Fruit fly (Drosophila melanogaster): ENCODE data around the gene Myc.

Gene Myc

dm6 chrX:3411812-3412211, 38.9 kb downstream of the Myc start:
- TF ChIP-seq ttk (optimal IDR thresholded peaks at IDR 0.05) (no peak), psq (optimal IDR thresholded peaks at IDR 0.05) (no peak), h (optimal IDR thresholded peaks at IDR 0.05) (no peak), Sin3A (optimal IDR thresholded peaks at IDR 0.05) (no peak), Myc (optimal IDR thresholded peaks at IDR 0.05) (no peak), insv (optimal IDR thresholded peaks at IDR 0.05) (no peak)

- TF ChIP-seq insv (optimal IDR thresholded peaks at IDR 0.05), result no peak
- TF ChIP-seq Myc (optimal IDR thresholded peaks at IDR 0.05), result no peak
- TF ChIP-seq ttk (optimal IDR thresholded peaks at IDR 0.05), result no peak
- no peak for TF ChIP-seq psq (optimal IDR thresholded peaks at IDR 0.05)
- TF ChIP-seq h (optimal IDR thresholded peaks at IDR 0.05), result no peak
- no peak for TF ChIP-seq Sin3A (optimal IDR thresholded peaks at IDR 0.05)
Observed at dm6 chrX:3412855-3413254, 39.9 kb downstream of the Myc start.

dm6 chrX:3414003-3414767, 41.2 kb downstream of the Myc start:
- no peak for TF ChIP-seq insv (optimal IDR thresholded peaks at IDR 0.05)
- TF ChIP-seq ttk (optimal IDR thresholded peaks at IDR 0.05), result no peak
- TF ChIP-seq Myc (optimal IDR thresholded peaks at IDR 0.05), result no peak
- TF ChIP-seq psq (optimal IDR thresholded peaks at IDR 0.05), result no peak
- TF ChIP-seq Sin3A (optimal IDR thresholded peaks at IDR 0.05), result no peak
- TF ChIP-seq h (optimal IDR thresholded peaks at IDR 0.05), result no peak

dm6 chrX:3423199-3423768, 50.3 kb downstream of the Myc start:
- no peak for TF ChIP-seq ttk (optimal IDR thresholded peaks at IDR 0.05)
- no peak for TF ChIP-seq insv (optimal IDR thresholded peaks at IDR 0.05)
- no peak for TF ChIP-seq Myc (optimal IDR thresholded peaks at IDR 0.05)
- TF ChIP-seq psq (optimal IDR thresholded peaks at IDR 0.05), result no peak
- TF ChIP-seq Sin3A (optimal IDR thresholded peaks at IDR 0.05), result no peak
- no peak for TF ChIP-seq h (optimal IDR thresholded peaks at IDR 0.05)

- no peak for TF ChIP-seq psq (optimal IDR thresholded peaks at IDR 0.05)
- no peak for TF ChIP-seq h (optimal IDR thresholded peaks at IDR 0.05)
- no peak for TF ChIP-seq Sin3A (optimal IDR thresholded peaks at IDR 0.05)
- no peak for TF ChIP-seq insv (optimal IDR thresholded peaks at IDR 0.05)
- TF ChIP-seq Myc (optimal IDR thresholded peaks at IDR 0.05), result no peak
- TF ChIP-seq ttk (optimal IDR thresholded peaks at IDR 0.05), result no peak
Observed at dm6 chrX:3424963-3425362, 52.0 kb downstream of the Myc start.

- no peak for TF ChIP-seq Sin3A (optimal IDR thresholded peaks at IDR 0.05)
- TF ChIP-seq psq (optimal IDR thresholded peaks at IDR 0.05), result no peak
- no peak for TF ChIP-seq ttk (optimal IDR thresholded peaks at IDR 0.05)
- no peak for TF ChIP-seq insv (optimal IDR thresholded peaks at IDR 0.05)
- no peak for TF ChIP-seq h (optimal IDR thresholded peaks at IDR 0.05)
- TF ChIP-seq Myc (optimal IDR thresholded peaks at IDR 0.05), result no peak
Observed at dm6 chrX:3426803-3427613, 54.0 kb downstream of the Myc start.

dm6 chrX:3427614-3427965, 54.6 kb downstream of the Myc start:
- TF ChIP-seq Myc (optimal IDR thresholded peaks at IDR 0.05) (no peak), ttk (optimal IDR thresholded peaks at IDR 0.05) (no peak), Sin3A (optimal IDR thresholded peaks at IDR 0.05) (no peak), psq (optimal IDR thresholded peaks at IDR 0.05) (no peak), insv (optimal IDR thresholded peaks at IDR 0.05) (no peak), h (optimal IDR thresholded peaks at IDR 0.05) (no peak)

- TF ChIP-seq Myc (optimal IDR thresholded peaks at IDR 0.05) (no peak), h (optimal IDR thresholded peaks at IDR 0.05) (no peak), psq (optimal IDR thresholded peaks at IDR 0.05) (no peak), insv (optimal IDR thresholded peaks at IDR 0.05) (no peak), Sin3A (optimal IDR thresholded peaks at IDR 0.05) (no peak), ttk (optimal IDR thresholded peaks at IDR 0.05) (no peak)
Observed at dm6 chrX:3429952-3430351, 57.0 kb downstream of the Myc start.

dm6 chrX:3431641-3432040, 58.7 kb downstream of the Myc start:
- TF ChIP-seq psq (optimal IDR thresholded peaks at IDR 0.05), result no peak
- no peak for TF ChIP-seq h (optimal IDR thresholded peaks at IDR 0.05)
- TF ChIP-seq ttk (optimal IDR thresholded peaks at IDR 0.05), result no peak
- TF ChIP-seq Myc (optimal IDR thresholded peaks at IDR 0.05), result no peak
- TF ChIP-seq Sin3A (optimal IDR thresholded peaks at IDR 0.05), result no peak
- TF ChIP-seq insv (optimal IDR thresholded peaks at IDR 0.05), result no peak

dm6 chrX:3432928-3433327, 60.0 kb downstream of the Myc start:
- TF ChIP-seq psq (optimal IDR thresholded peaks at IDR 0.05), result no peak
- no peak for TF ChIP-seq ttk (optimal IDR thresholded peaks at IDR 0.05)
- TF ChIP-seq Sin3A (optimal IDR thresholded peaks at IDR 0.05), result no peak
- no peak for TF ChIP-seq h (optimal IDR thresholded peaks at IDR 0.05)
- no peak for TF ChIP-seq insv (optimal IDR thresholded peaks at IDR 0.05)
- no peak for TF ChIP-seq Myc (optimal IDR thresholded peaks at IDR 0.05)

- TF ChIP-seq psq (optimal IDR thresholded peaks at IDR 0.05), result no peak
- no peak for TF ChIP-seq Sin3A (optimal IDR thresholded peaks at IDR 0.05)
Observed at dm6 chrX:3433646-3434097, 60.7 kb downstream of the Myc start.

dm6 chrX:3435707-3436106, 62.7 kb downstream of the Myc start, which contains the start of gene CG14269:
Gene CG14269 (minus strand): TSS chrX:3435807.
- no peak for TF ChIP-seq Myc (optimal IDR thresholded peaks at IDR 0.05)
- TF ChIP-seq Sin3A (optimal IDR thresholded peaks at IDR 0.05), result no peak
- TF ChIP-seq psq (optimal IDR thresholded peaks at IDR 0.05), result no peak
- TF ChIP-seq h (optimal IDR thresholded peaks at IDR 0.05), result no peak
- TF ChIP-seq insv (optimal IDR thresholded peaks at IDR 0.05), result no peak
- no peak for TF ChIP-seq ttk (optimal IDR thresholded peaks at IDR 0.05)

Measured in Kc167 (cell line).